Worm (Caenorhabditis elegans) whole organism, young adult: ENCODE measurements around the gene Y54H5A.2.

Experiments
- F23B12.7 ChIP-seq: sonication (generic microtip); optimal IDR thresholded peaks from 2 replicates; lab custom pipeline; 2017; ENCODE audit warnings: missing genetic modification characterization, mild to moderate bottlenecking, missing compliant biosample characterization, antibody characterized with exemption, moderate library complexity; ENCODE audit not compliant: insufficient read depth
- Y67H2A.10 ChIP-seq: fragments of 200-800 bp; sonication (Bioruptor generic); conservative IDR thresholded peaks from 2 replicates; pipeline ENCODE4 v1.3.6; 2022; ENCODE audit warnings: missing genetic modification reagents, missing genetic modification characterization, missing compliant biosample characterization
- attf-3 ChIP-seq: fragments of 200-800 bp; sonication (Bioruptor generic); conservative IDR thresholded peaks from 2 replicates; pipeline ENCODE4 v1.3.6; 2022; ENCODE audit warnings: missing genetic modification reagents, missing genetic modification characterization, missing compliant biosample characterization
- attf-5 ChIP-seq: fragments of 200-800 bp; sonication (Bioruptor generic); optimal IDR thresholded peaks from 2 replicates; lab custom pipeline; 2018; ENCODE audit warnings: mild to moderate bottlenecking, missing genetic modification characterization, missing compliant biosample characterization
- dpff-1 ChIP-seq: sonication (generic microtip); optimal IDR thresholded peaks from 2 replicates; lab custom pipeline; 2017; ENCODE audit warnings: mild to moderate bottlenecking, missing genetic modification characterization, missing compliant biosample characterization
- egl-18 ChIP-seq: fragments of 200-800 bp; sonication (Bioruptor generic); IDR thresholded peaks from 2 replicates; pipeline ENCODE4 v1.3.6; 2022; ENCODE audit warnings: missing genetic modification reagents, missing genetic modification characterization, missing compliant biosample characterization
- nhr-179 ChIP-seq: sonication (generic microtip); optimal IDR thresholded peaks from 2 replicates; lab custom pipeline; 2016; ENCODE audit warnings: mild to moderate bottlenecking, missing genetic modification characterization, missing compliant biosample characterization
- sea-2 ChIP-seq: fragments of 200-800 bp; sonication (Bioruptor generic); IDR thresholded peaks from 2 replicates; pipeline ENCODE4 v1.3.6; 2022; ENCODE audit warnings: missing genetic modification characterization, missing compliant biosample characterization
- snpc-4 ChIP-seq, 5 experiments: fragments of 150-350 bp in 1 of 5; sonication (generic microtip) in 4 of 5; optimal IDR thresholded peaks; 2 replicates each; lab custom pipeline; 2014 to 2018; ENCODE audit warnings: missing genetic modification characterization in 5 of 5, missing biosample characterization in 3 of 5, antibody characterized with exemption in 2 of 5, mild to moderate bottlenecking in 2 of 5, missing compliant biosample characterization in 2 of 5, missing genotype in 2 of 5, moderate library complexity in 2 of 5, missing genetic modification reagents in 1 of 5
- unc-62 ChIP-seq: fragments of 150-350 bp; optimal IDR thresholded peaks from 2 replicates; lab custom pipeline; 2014; ENCODE audit warnings: missing biosample characterization, missing genetic modification reagents, missing genetic modification characterization
- xnd-1 ChIP-seq: sonication (generic microtip); optimal IDR thresholded peaks from 2 replicates; lab custom pipeline; 2016; ENCODE audit warnings: missing genotype, missing genetic modification reagents, missing genetic modification characterization, missing compliant biosample characterization
- zim-3 ChIP-seq: sonication (generic microtip); optimal IDR thresholded peaks from 2 replicates; lab custom pipeline; 2017; ENCODE audit warnings: mild to moderate bottlenecking, missing genetic modification characterization, moderate library complexity, missing compliant biosample characterization

ce11 chrIII:5112998-5113397 lies 36.4 kb downstream of the Y54H5A.2 start:
- TF ChIP-seq attf-3 (GFP tag; lab: Robert Waterston, UW) (no peak), Y67H2A.10 (GFP tag; lab: Robert Waterston, UW) (no peak), egl-18 (GFP tag; lab: Robert Waterston, UW) (no peak), snpc-4 (GFP tag; optimal IDR thresholded peaks at IDR 0.05; lab: Kevin White, UChicago) (no peak), snpc-4 (tag; optimal IDR thresholded peaks at IDR 0.05; lab: Kevin White, UChicago) (no peak), F23B12.7 (tag; lab: Kevin White, UChicago) (no peak), sea-2 (GFP tag; lab: Robert Waterston, UW) (no peak), dpff-1 (tag; lab: Kevin White, UChicago) (no peak), zim-3 (tag; lab: Kevin White, UChicago) (no peak), xnd-1 (no peak), attf-5 (GFP tag; lab: Kevin White, UChicago) (no peak), unc-62 (GFP tag; lab: Kevin White, UChicago) (no peak), nhr-179 (no peak)
